Worm (Caenorhabditis elegans) whole organism, early embryonic: ENCODE data around the gene B0310.3.

Experiments
- F13C5.2 ChIP-seq: sonication (generic microtip); optimal IDR thresholded peaks from 2 replicates; lab custom pipeline; 2017; ENCODE audit warnings: mild to moderate bottlenecking, missing genetic modification characterization, inconsistent platforms, missing compliant biosample characterization
- flt-1 ChIP-seq: fragments of 200-800 bp; sonication (Bioruptor generic); IDR thresholded peaks from 2 replicates; pipeline ENCODE4 v1.3.6; 2022; ENCODE audit warnings: missing genetic modification characterization, missing compliant biosample characterization

ce11 chrX:492919-493318, 27.9 kb downstream of the B0310.3 start, which contains the start of gene B0310.1:
- TF ChIP-seq flt-1 (GFP tag; lab: Robert Waterston, UW) (no peak), F13C5.2 (tag; lab: Kevin White, UChicago) (no peak)
